Worm (Caenorhabditis elegans): ENCODE results near the gene srt-12.

DNA sequence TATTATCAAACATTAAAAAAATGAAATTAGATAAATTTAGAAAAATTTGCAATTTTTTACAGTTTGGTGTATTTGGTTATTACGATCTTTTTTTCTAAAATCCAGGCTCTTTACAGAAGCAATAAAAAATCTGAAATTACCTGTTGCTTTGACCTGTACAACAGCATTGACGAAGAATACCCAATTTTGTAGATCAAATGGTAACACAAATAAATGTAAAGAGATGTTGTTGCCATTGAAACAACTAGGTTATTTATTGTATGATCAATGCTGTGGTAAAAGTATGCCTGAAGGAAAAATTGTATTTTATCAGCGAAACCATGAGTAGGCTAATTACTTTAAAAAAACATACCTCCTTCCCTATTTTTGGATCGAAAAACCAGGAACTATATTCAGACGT is 776 bp downstream of the srt-12 start:
- TF ChIP-seq dao-5 (tag; optimal IDR thresholded peaks at IDR 0.05) (no peak), him-1 (tag; optimal IDR thresholded peaks at IDR 0.05) (no peak), W03F9.2 (tag; optimal IDR thresholded peaks at IDR 0.05) (no peak)

Data from whole organism, L4/young adult.